Worm (Caenorhabditis elegans) whole organism, L4 larva: ENCODE data around the gene nyn-3.

Source experiments
- F26F4.8 ChIP-seq: fragments of 200-800 bp; sonication (Bioruptor generic); conservative IDR thresholded peaks from 2 replicates; pipeline ENCODE4 v1.3.6; 2022; ENCODE audit warnings: missing genetic modification characterization, missing compliant biosample characterization
- F37D6.2 ChIP-seq: sonication (generic microtip); optimal IDR thresholded peaks from 2 replicates; lab custom pipeline; 2016; ENCODE audit warnings: mild to moderate bottlenecking, missing genetic modification characterization, missing compliant biosample characterization
- F44E2.7 ChIP-seq: fragments of 200-800 bp; sonication (Bioruptor generic); IDR thresholded peaks from 2 replicates; pipeline ENCODE4 v2.1.2; 2022; ENCODE audit warnings: missing genetic modification characterization, missing compliant biosample characterization
- R02D3.7 ChIP-seq: fragments of 150-350 bp; sonication (generic microtip); optimal IDR thresholded peaks from 3 replicates; lab custom pipeline; 2014; ENCODE audit warnings: missing biosample characterization, missing genetic modification characterization
- T26A8.4 ChIP-seq: fragments of 200-800 bp; sonication (Bioruptor generic); IDR thresholded peaks from 2 replicates; pipeline ENCODE4 v1.3.6; 2022; ENCODE audit warnings: missing genetic modification characterization, missing compliant biosample characterization
- Y105C5A.15 ChIP-seq: fragments of 200-800 bp; sonication (Bioruptor generic); IDR thresholded peaks from 2 replicates; pipeline ENCODE4 v1.3.6; 2022; ENCODE audit warnings: missing genetic modification characterization, missing compliant biosample characterization
- Y48G9A.11 ChIP-seq: fragments of 200-800 bp; sonication (Bioruptor generic); IDR thresholded peaks from 2 replicates; pipeline ENCODE4 v1.3.6; 2022; ENCODE audit warnings: missing genetic modification reagents, missing genetic modification characterization, missing compliant biosample characterization
- Y75B8A.6 ChIP-seq: fragments of 200-800 bp; sonication (Bioruptor generic); IDR thresholded peaks from 2 replicates; pipeline ENCODE4 v1.3.6; 2022; ENCODE audit warnings: missing genetic modification reagents, missing genetic modification characterization, missing compliant biosample characterization
- aha-1 ChIP-seq: fragments of 150-350 bp; peaks from one replicate; lab custom pipeline; 2014; ENCODE audit warnings: missing biosample characterization, missing genetic modification characterization
- arid-1 ChIP-seq: fragments of 200-800 bp; sonication (Bioruptor generic); conservative IDR thresholded peaks from 2 replicates; pipeline ENCODE4 v1.3.6; 2022; ENCODE audit warnings: missing genetic modification reagents, missing genetic modification characterization, missing compliant biosample characterization
- ceh-20 ChIP-seq: fragments of 200-800 bp; sonication (Bioruptor generic); IDR thresholded peaks from 2 replicates; pipeline ENCODE4 v1.3.6; 2022; ENCODE audit warnings: missing genetic modification reagents, missing genetic modification characterization, missing compliant biosample characterization
- ceh-32 ChIP-seq: sonication (generic microtip); optimal IDR thresholded peaks from 2 replicates; lab custom pipeline; 2016; ENCODE audit warnings: mild to moderate bottlenecking, missing genetic modification characterization, missing compliant biosample characterization; ENCODE audit not compliant: poor library complexity
- ceh-44 ChIP-seq: fragments of 200-800 bp; sonication (Bioruptor generic); IDR thresholded peaks from 2 replicates; pipeline ENCODE4 v1.3.6; 2022; ENCODE audit warnings: missing genetic modification reagents, missing genetic modification characterization, missing compliant biosample characterization
- ces-1 ChIP-seq: fragments of 150-350 bp; sonication (generic microtip); optimal IDR thresholded peaks from 4 replicates; lab custom pipeline; 2014; ENCODE audit warnings: missing biosample characterization, missing genetic modification reagents, missing genetic modification characterization
- daf-12 ChIP-seq: fragments of 150-350 bp; optimal IDR thresholded peaks from 2 replicates; lab custom pipeline; 2014; ENCODE audit warnings: missing biosample characterization, missing genetic modification reagents, missing genetic modification characterization
- daf-8 ChIP-seq: fragments of 200-800 bp; sonication (Bioruptor generic); IDR thresholded peaks from 2 replicates; pipeline ENCODE4 v1.3.6; 2022; ENCODE audit warnings: missing genetic modification characterization, missing compliant biosample characterization
- hlh-30 ChIP-seq: sonication (generic microtip); optimal IDR thresholded peaks from 2 replicates; lab custom pipeline; 2017; ENCODE audit warnings: antibody characterized with exemption, mild to moderate bottlenecking, missing genetic modification characterization, missing compliant biosample characterization; ENCODE audit not compliant: insufficient read depth
- jun-1 ChIP-seq: fragments of 150-350 bp; optimal IDR thresholded peaks from 2 replicates; lab custom pipeline; 2014; ENCODE audit warnings: missing biosample characterization, missing genetic modification reagents, missing genetic modification characterization
- lin-1 ChIP-seq: fragments of 200-800 bp; sonication (Bioruptor generic); IDR thresholded peaks from 2 replicates; pipeline ENCODE4 v1.3.6; 2022; ENCODE audit warnings: missing genetic modification reagents, missing genetic modification characterization, missing compliant biosample characterization
- lin-13 ChIP-seq: fragments of 150-350 bp; optimal IDR thresholded peaks from 2 replicates; lab custom pipeline; 2014; ENCODE audit warnings: missing biosample characterization, missing genetic modification reagents, missing genetic modification characterization
- lin-29 ChIP-seq: fragments of 200-800 bp; sonication (Bioruptor generic); IDR thresholded peaks from 2 replicates; pipeline ENCODE4 v1.3.6; 2022; ENCODE audit warnings: missing genetic modification reagents, missing genetic modification characterization, missing compliant biosample characterization
- lin-38 ChIP-seq: fragments of 200-800 bp; sonication (Bioruptor generic); IDR thresholded peaks from 2 replicates; pipeline ENCODE4 v1.3.6; 2022; ENCODE audit warnings: missing genetic modification reagents, missing genetic modification characterization, missing compliant biosample characterization
- lir-3 ChIP-seq: sonication (generic microtip); optimal IDR thresholded peaks from 2 replicates; lab custom pipeline; 2016; ENCODE audit warnings: mild to moderate bottlenecking, missing genetic modification characterization, missing compliant biosample characterization
- lsy-2 ChIP-seq, 2 experiments: fragments of 150-350 bp in 1 of 2; sonication (generic microtip) in 1 of 2; optimal IDR thresholded peaks; 2 replicates each; lab custom pipeline; 2014 to 2017; ENCODE audit warnings: missing biosample characterization in 2 of 2, missing genetic modification characterization in 2 of 2
- madf-5 ChIP-seq, 2 experiments: fragments of 200-800 bp; sonication (Bioruptor generic); IDR thresholded peaks; 2 replicates each; pipeline ENCODE4 v1.3.6; 2022; ENCODE audit warnings: missing compliant biosample characterization in 2 of 2, missing genetic modification characterization in 2 of 2
- madf-9 ChIP-seq: fragments of 200-800 bp; sonication (Bioruptor generic); conservative IDR thresholded peaks from 2 replicates; pipeline ENCODE4 v1.3.6; 2022; ENCODE audit warnings: missing genetic modification reagents, missing genetic modification characterization, missing compliant biosample characterization
- mdt-29 ChIP-seq: fragments of 200-800 bp; sonication (Bioruptor generic); IDR thresholded peaks from 2 replicates; pipeline ENCODE4 v1.3.6; 2022; ENCODE audit warnings: missing genetic modification reagents, missing genetic modification characterization, missing compliant biosample characterization
- mxl-3 ChIP-seq: fragments of 200-800 bp; sonication (Bioruptor generic); optimal IDR thresholded peaks from 2 replicates; lab custom pipeline; 2018; ENCODE audit warnings: mild to moderate bottlenecking, missing genetic modification characterization, missing compliant biosample characterization
- nhr-6 ChIP-seq: fragments of 150-350 bp; optimal IDR thresholded peaks from 2 replicates; lab custom pipeline; 2014; ENCODE audit warnings: missing biosample characterization, missing genetic modification characterization
- saeg-2 ChIP-seq: fragments of 200-800 bp; sonication (Bioruptor generic); IDR thresholded peaks from 2 replicates; pipeline ENCODE4 v1.3.6; 2022; ENCODE audit warnings: missing genetic modification reagents, missing genetic modification characterization, missing compliant biosample characterization
- snpc-1.2 ChIP-seq: fragments of 200-800 bp; sonication (Bioruptor generic); IDR thresholded peaks from 2 replicates; pipeline ENCODE4 v1.3.6; 2022; ENCODE audit warnings: missing genetic modification reagents, missing genetic modification characterization, missing compliant biosample characterization
- unc-130 ChIP-seq: sonication (generic microtip); optimal IDR thresholded peaks from 2 replicates; lab custom pipeline; 2016; ENCODE audit warnings: missing genetic modification reagents, missing genetic modification characterization, missing compliant biosample characterization
- unc-62 ChIP-seq, 3 experiments: fragments of 150-350 bp in 1 of 3; sonication (generic microtip); optimal IDR thresholded peaks in 2 of 3; peaks in 1 of 3; 1 replicate in 1 of 3; 2 replicates in 2 of 3; lab custom pipeline; 2014 to 2017; ENCODE audit warnings: missing biosample characterization in 3 of 3, missing genetic modification characterization in 3 of 3, missing genetic modification reagents in 3 of 3, missing genotype in 1 of 3
- zag-1 ChIP-seq: fragments of 150-350 bp; optimal IDR thresholded peaks from 2 replicates; lab custom pipeline; 2014; ENCODE audit warnings: missing biosample characterization, missing genetic modification characterization
- zfp-2 ChIP-seq: sonication (generic microtip); optimal IDR thresholded peaks from 2 replicates; lab custom pipeline; 2016; ENCODE audit warnings: mild to moderate bottlenecking, missing genetic modification characterization, missing compliant biosample characterization
- zip-2 ChIP-seq: fragments of 150-350 bp; optimal IDR thresholded peaks from 2 replicates; lab custom pipeline; 2014; ENCODE audit warnings: missing biosample characterization, missing genetic modification characterization

Gene nyn-3

ce11 chrII:6248503-6248902 lies 43.9 kb downstream of the nyn-3 start (continued):
- peak; percentile 72 for TF ChIP-seq nhr-6
- peak; percentile 76 for TF ChIP-seq lin-1 (GFP tag; lab: Robert Waterston, UW)
- TF ChIP-seq lin-38 (GFP tag; lab: Robert Waterston, UW): peak; percentile 70
- TF ChIP-seq lin-13 (GFP tag; lab: Kevin White, UChicago): no peak
- TF ChIP-seq ces-1: no peak
- TF ChIP-seq madf-9: no peak
- no peak for TF ChIP-seq ceh-44 (GFP tag; lab: Robert Waterston, UW)
- no peak for TF ChIP-seq T26A8.4 (GFP tag; lab: Robert Waterston, UW)
- peak; percentile 13 for TF ChIP-seq unc-130 (GFP tag; lab: Kevin White, UChicago)
- peak; percentile 77 for TF ChIP-seq snpc-1.2 (GFP tag; lab: Robert Waterston, UW)
- TF ChIP-seq aha-1 (tag; lab: Kevin White, UChicago): peak; percentile 59
- TF ChIP-seq F37D6.2 (tag; lab: Kevin White, UChicago): no peak
- no peak for TF ChIP-seq jun-1
- TF ChIP-seq arid-1: peak; percentile 67; the same call in 1 of the 2 replicates
- TF ChIP-seq mxl-3 (GFP tag; lab: Kevin White, UChicago): peak; percentile 56
- TF ChIP-seq, all 104 proteins: peak for 46

DNA sequence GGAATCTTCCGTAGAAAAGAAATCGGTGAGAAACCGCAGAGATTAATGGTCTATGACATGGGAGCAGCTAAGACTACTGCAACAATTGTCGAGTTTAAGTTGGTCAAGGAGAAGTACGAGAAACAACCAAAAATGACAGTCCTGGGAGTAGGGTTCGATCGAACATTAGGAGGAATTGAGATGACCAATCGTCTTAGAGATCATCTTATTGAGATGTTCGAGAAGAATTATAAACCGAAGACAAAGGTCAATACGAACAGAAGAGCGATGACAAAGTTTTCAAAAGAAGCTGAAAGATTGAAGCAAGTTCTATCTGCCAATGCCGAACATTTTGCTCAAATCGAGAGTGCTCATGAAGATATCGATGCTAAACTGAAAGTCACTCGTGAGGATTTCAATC lies 44.4 kb downstream of the nyn-3 start:
- TF ChIP-seq mxl-3 (GFP tag; lab: Kevin White, UChicago): no peak
- no peak for TF ChIP-seq zip-2 (tag; lab: Kevin White, UChicago)
- TF ChIP-seq unc-62 (GFP tag; optimal IDR thresholded peaks at IDR 0.05 in 1 of 2; lab: Kevin White, UChicago): peak in 1 of 2 experiments; percentile 92
- TF ChIP-seq unc-62 (tag; optimal IDR thresholded peaks at IDR 0.05; lab: Kevin White, UChicago): no peak
- TF ChIP-seq, all 104 proteins: peak for 1

ce11 chrII:6247011-6247410 lies 45.4 kb downstream of the nyn-3 start, which contains the start of gene T24H7.2:
Gene T24H7.2, plus strand, starts transcription at chrII:6247311.
- TF ChIP-seq lir-3 (tag; lab: Kevin White, UChicago) (no peak), zag-1 (tag; lab: Kevin White, UChicago) (no peak), mdt-29 (no peak), daf-12 (tag; lab: Kevin White, UChicago) (no peak), madf-5 (GFP tag; IDR thresholded peaks at IDR 0.05; lab: Robert Waterston, UW) (no peak), F44E2.7 (GFP tag; lab: Robert Waterston, UW) (no peak), arid-1 (no peak)

- TF ChIP-seq lin-1 (GFP tag; lab: Robert Waterston, UW): no peak
- no peak for TF ChIP-seq F44E2.7 (GFP tag; lab: Robert Waterston, UW)
- TF ChIP-seq Y75B8A.6 (GFP tag; lab: Robert Waterston, UW): no peak
- TF ChIP-seq Y48G9A.11: no peak
- TF ChIP-seq ceh-20 (GFP tag; lab: Robert Waterston, UW): no peak
- TF ChIP-seq lsy-2 (tag; optimal IDR thresholded peaks at IDR 0.05; lab: Kevin White, UChicago): no peak
- no peak for TF ChIP-seq daf-8
- TF ChIP-seq F26F4.8 (GFP tag; lab: Robert Waterston, UW): no peak
- TF ChIP-seq ceh-32 (tag; lab: Kevin White, UChicago): no peak
- no peak for TF ChIP-seq mxl-3 (GFP tag; lab: Kevin White, UChicago)
- no peak for TF ChIP-seq R02D3.7 (tag; lab: Kevin White, UChicago)
- TF ChIP-seq zfp-2: no peak
- no peak for TF ChIP-seq saeg-2 (GFP tag; lab: Robert Waterston, UW)
- no peak for TF ChIP-seq lin-29
- TF ChIP-seq Y105C5A.15 (GFP tag; lab: Robert Waterston, UW): no peak
- no peak for TF ChIP-seq hlh-30
- TF ChIP-seq, all 104 proteins: peak for 0
Observed at ce11 chrII:6246054-6246453, 46.4 kb downstream of the nyn-3 start, which contains the start of gene lelo-1. Gene lelo-1, plus strand, starts transcription at chrII:6246354.
